Worm (Caenorhabditis elegans) whole organism, L1 larva: ENCODE results near the gene R13H4.2.

Experiments
- C16A3.4 ChIP-seq: fragments of 150-350 bp; optimal IDR thresholded peaks from 2 replicates; lab custom pipeline; 2014; ENCODE audit warnings: missing biosample characterization, missing genetic modification characterization
- Y116A8C.19 ChIP-seq: sonication (generic microtip); optimal IDR thresholded peaks from 2 replicates; lab custom pipeline; 2016; ENCODE audit warnings: missing compliant biosample characterization, missing genetic modification characterization, borderline replicate concordance
- ama-1 ChIP-seq: fragments of 150-350 bp; optimal IDR thresholded peaks from 2 replicates; lab custom pipeline; 2014
- ceh-63 ChIP-seq: fragments of 200-800 bp; sonication (Bioruptor generic); optimal IDR thresholded peaks from 2 replicates; lab custom pipeline; 2018; ENCODE audit warnings: mild to moderate bottlenecking, missing genetic modification characterization, missing compliant biosample characterization
- ceh-8 ChIP-seq: fragments of 200-800 bp; sonication (Bioruptor generic); optimal IDR thresholded peaks from 2 replicates; lab custom pipeline; 2018; ENCODE audit warnings: mild to moderate bottlenecking, missing genetic modification characterization, moderate library complexity, missing compliant biosample characterization
- ceh-82 ChIP-seq, 3 experiments: fragments of 150-350 bp in 1 of 3; sonication (generic microtip) in 2 of 3; optimal IDR thresholded peaks; 2 replicates each; lab custom pipeline; 2014 to 2017; ENCODE audit warnings: missing biosample characterization in 3 of 3, missing genetic modification characterization in 3 of 3
- ceh-88 ChIP-seq: fragments of 200-800 bp; sonication (Bioruptor generic); IDR thresholded peaks from 2 replicates; pipeline ENCODE4 v1.3.6; 2022; ENCODE audit warnings: missing genetic modification characterization, missing compliant biosample characterization
- ceh-90 ChIP-seq: sonication (generic microtip); optimal IDR thresholded peaks from 2 replicates; lab custom pipeline; 2016; ENCODE audit warnings: missing genetic modification characterization, missing compliant biosample characterization
- dsc-1 ChIP-seq: sonication (generic microtip); optimal IDR thresholded peaks from 2 replicates; lab custom pipeline; 2016; ENCODE audit warnings: mild to moderate bottlenecking, missing genetic modification characterization, missing compliant biosample characterization
- efl-1 ChIP-seq, 4 experiments: fragments of 150-350 bp; optimal IDR thresholded peaks in 3 of 4; peaks in 1 of 4; 1 replicate in 1 of 4; 2 replicates in 3 of 4; lab custom pipeline; 2014; ENCODE audit warnings: missing biosample characterization in 2 of 4, missing genetic modification characterization in 2 of 4, missing genetic modification reagents in 2 of 4
- egl-13 ChIP-seq: sonication (generic microtip); optimal IDR thresholded peaks from 2 replicates; lab custom pipeline; 2016; ENCODE audit warnings: missing genotype, missing genetic modification reagents, missing genetic modification characterization, missing compliant biosample characterization
- egl-27 ChIP-seq, 2 experiments: fragments of 150-350 bp in 1 of 2; sonication (generic microtip); optimal IDR thresholded peaks; 3 replicates each; lab custom pipeline; 2017 to 2018; ENCODE audit warnings: missing biosample characterization in 2 of 2, missing genetic modification characterization in 2 of 2, missing genetic modification reagents in 2 of 2
- elt-2 ChIP-seq: sonication (generic microtip); optimal IDR thresholded peaks from 2 replicates; lab custom pipeline; 2016; ENCODE audit warnings: missing genetic modification characterization, mild to moderate bottlenecking, inconsistent platforms, missing compliant biosample characterization, missing genetic modification reagents
- elt-3 ChIP-seq, 6 experiments: fragments of 150-350 bp in 1 of 6; sonication (generic microtip); optimal IDR thresholded peaks; 2 replicates each; lab custom pipeline; 2017 to 2018; ENCODE audit warnings: missing biosample characterization in 6 of 6, missing genetic modification characterization in 6 of 6, inconsistent platforms in 1 of 6
- ets-5 ChIP-seq: fragments of 200-800 bp; sonication (Bioruptor generic); IDR thresholded peaks from 2 replicates; pipeline ENCODE4 v1.3.6; 2022; ENCODE audit warnings: missing genetic modification characterization, missing compliant biosample characterization
- fkh-4 ChIP-seq: sonication (generic microtip); optimal IDR thresholded peaks from 2 replicates; lab custom pipeline; 2016; ENCODE audit warnings: missing compliant biosample characterization, missing genetic modification characterization, borderline replicate concordance
- fkh-8 ChIP-seq: sonication (generic microtip); optimal IDR thresholded peaks from 2 replicates; lab custom pipeline; 2016; ENCODE audit warnings: mild to moderate bottlenecking, missing genetic modification characterization, missing compliant biosample characterization
- grh-1 ChIP-seq: fragments of 200-800 bp; sonication (Bioruptor generic); IDR thresholded peaks from 2 replicates; pipeline ENCODE4 v1.3.6; 2022; ENCODE audit warnings: missing genetic modification reagents, missing genetic modification characterization, missing compliant biosample characterization
- isw-1 ChIP-seq: fragments of 200-800 bp; sonication (Bioruptor generic); IDR thresholded peaks from 2 replicates; pipeline ENCODE4 v1.3.6; 2022; ENCODE audit warnings: missing genetic modification characterization, missing compliant biosample characterization
- jun-1 ChIP-seq: fragments of 150-350 bp; optimal IDR thresholded peaks from 2 replicates; lab custom pipeline; 2014; ENCODE audit warnings: missing biosample characterization, missing genetic modification reagents, missing genetic modification characterization
- lin-13 ChIP-seq: fragments of 150-350 bp; optimal IDR thresholded peaks from 2 replicates; lab custom pipeline; 2014; ENCODE audit warnings: missing biosample characterization, missing genetic modification reagents, missing genetic modification characterization
- lin-14 ChIP-seq: fragments of 200-800 bp; sonication (Bioruptor generic); optimal IDR thresholded peaks from 2 replicates; lab custom pipeline; 2018; ENCODE audit warnings: mild to moderate bottlenecking, missing genetic modification characterization, moderate library complexity, missing compliant biosample characterization
- lin-15B ChIP-seq: fragments of 150-350 bp; sonication (generic microtip); optimal IDR thresholded peaks from 3 replicates; lab custom pipeline; 2014; ENCODE audit warnings: missing biosample characterization, missing genetic modification characterization
- lin-35 ChIP-seq, 2 experiments: fragments of 150-350 bp; optimal IDR thresholded peaks; 2 replicates each; lab custom pipeline; 2014; ENCODE audit warnings: missing biosample characterization in 2 of 2, missing genetic modification characterization in 2 of 2, missing genetic modification reagents in 2 of 2
- mdl-1 ChIP-seq, 2 experiments: fragments of 150-350 bp; optimal IDR thresholded peaks; 2 replicates each; lab custom pipeline; 2014 to 2017; ENCODE audit warnings: missing biosample characterization in 2 of 2, missing genetic modification characterization in 2 of 2, inconsistent platforms in 1 of 2
- nhr-11 ChIP-seq: fragments of 150-350 bp; optimal IDR thresholded peaks from 2 replicates; lab custom pipeline; 2014; ENCODE audit warnings: missing biosample characterization, missing genetic modification characterization
- nhr-28 ChIP-seq: fragments of 150-350 bp; optimal IDR thresholded peaks from 2 replicates; lab custom pipeline; 2014; ENCODE audit warnings: missing biosample characterization, missing genetic modification characterization
- nhr-47 ChIP-seq: sonication (generic microtip); optimal IDR thresholded peaks from 2 replicates; lab custom pipeline; 2016; ENCODE audit warnings: mild to moderate bottlenecking, missing genetic modification characterization, moderate library complexity, missing compliant biosample characterization
- nhr-76 ChIP-seq: sonication (generic microtip); optimal IDR thresholded peaks from 2 replicates; lab custom pipeline; 2017; ENCODE audit warnings: missing biosample characterization, missing genetic modification characterization
- nhr-85 ChIP-seq: sonication (generic microtip); peaks from one replicate; lab custom pipeline; 2016; ENCODE audit warnings: missing genetic modification characterization, inconsistent platforms, missing compliant biosample characterization
- nhr-90 ChIP-seq: sonication (generic microtip); optimal IDR thresholded peaks from 2 replicates; lab custom pipeline; 2016; ENCODE audit warnings: mild to moderate bottlenecking, missing genetic modification characterization, missing compliant biosample characterization; ENCODE audit not compliant: poor library complexity
- pag-3 ChIP-seq: sonication (generic microtip); optimal IDR thresholded peaks from 2 replicates; lab custom pipeline; 2017; ENCODE audit warnings: missing genetic modification characterization, mild to moderate bottlenecking, missing compliant biosample characterization, antibody characterized with exemption, borderline replicate concordance; ENCODE audit not compliant: insufficient read depth
- pqm-1 ChIP-seq: sonication (generic microtip); optimal IDR thresholded peaks from 3 replicates; lab custom pipeline; 2017; ENCODE audit warnings: missing biosample characterization, missing genetic modification characterization
- rnt-1 ChIP-seq: sonication (generic microtip); optimal IDR thresholded peaks from 2 replicates; lab custom pipeline; 2016; ENCODE audit warnings: mild to moderate bottlenecking, missing genetic modification characterization, moderate library complexity, missing compliant biosample characterization
- skn-1 ChIP-seq: fragments of 150-350 bp; optimal IDR thresholded peaks from 2 replicates; lab custom pipeline; 2014; ENCODE audit warnings: missing biosample characterization, missing genetic modification characterization
- snu-23 ChIP-seq: sonication (generic microtip); optimal IDR thresholded peaks from 2 replicates; lab custom pipeline; 2016; ENCODE audit warnings: missing genetic modification characterization, missing compliant biosample characterization
- sup-37 ChIP-seq: fragments of 200-800 bp; sonication (Bioruptor generic); optimal IDR thresholded peaks from 2 replicates; lab custom pipeline; 2018; ENCODE audit warnings: mild to moderate bottlenecking, missing genetic modification characterization, missing compliant biosample characterization
- tbx-2 ChIP-seq: sonication (generic microtip); optimal IDR thresholded peaks from 2 replicates; lab custom pipeline; 2016; ENCODE audit warnings: missing genetic modification characterization, missing compliant biosample characterization
- tlp-1 ChIP-seq: fragments of 150-350 bp; optimal IDR thresholded peaks from 2 replicates; lab custom pipeline; 2014; ENCODE audit warnings: missing biosample characterization, missing genetic modification characterization
- unc-130 ChIP-seq: fragments of 150-350 bp; optimal IDR thresholded peaks from 2 replicates; lab custom pipeline; 2017; ENCODE audit warnings: missing biosample characterization, missing genetic modification characterization, inconsistent platforms
- unc-30 ChIP-seq: sonication (generic microtip); optimal IDR thresholded peaks from 2 replicates; lab custom pipeline; 2017; ENCODE audit warnings: missing biosample characterization, missing genetic modification characterization
- unc-62 ChIP-seq: fragments of 150-350 bp; optimal IDR thresholded peaks from 2 replicates; lab custom pipeline; 2014; ENCODE audit warnings: missing biosample characterization, missing genetic modification reagents, missing genetic modification characterization
- xbp-1 ChIP-seq: sonication (generic microtip); optimal IDR thresholded peaks from 2 replicates; lab custom pipeline; 2016; ENCODE audit warnings: missing genetic modification characterization, missing compliant biosample characterization
- zag-1 ChIP-seq: fragments of 150-350 bp; optimal IDR thresholded peaks from 2 replicates; lab custom pipeline; 2014; ENCODE audit warnings: missing biosample characterization, missing genetic modification characterization
- ztf-11 ChIP-seq, 2 experiments: sonication (generic microtip); optimal IDR thresholded peaks; 2 replicates each; lab custom pipeline; 2016 to 2017; ENCODE audit warnings: missing genetic modification characterization in 2 of 2, missing biosample characterization in 1 of 2, missing compliant biosample characterization in 1 of 2

R13H4.2 gene

DNA sequence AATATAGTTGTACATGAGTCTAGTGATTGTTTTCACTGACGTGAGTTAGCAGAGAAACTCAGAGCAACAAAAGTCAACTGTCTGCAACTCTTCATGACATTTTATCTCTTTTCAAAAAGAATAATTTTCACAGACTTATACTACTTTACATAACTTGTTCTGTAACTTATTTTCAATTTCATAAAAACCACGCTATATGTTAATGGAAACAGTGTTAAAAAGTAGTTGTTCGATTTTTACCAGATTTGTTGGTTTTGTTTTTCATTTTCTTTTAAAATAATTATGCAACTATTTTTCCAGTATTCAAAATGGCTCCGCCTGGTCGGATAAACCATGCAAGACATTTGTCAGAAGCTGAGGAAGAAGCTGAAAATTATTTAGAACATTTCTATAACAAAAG is 38.9 kb downstream of the R13H4.2 start, which contains the start of gene sulp-4:
Gene sulp-4, plus strand, starts transcription at position 301 of the 400 bp plus-strand sequence.
- TF ChIP-seq efl-1 (optimal IDR thresholded peaks at IDR 0.05; lab: Kevin White, UChicago) (no peak), efl-1 (GFP tag; optimal IDR thresholded peaks at IDR 0.05 in 1 of 2; lab: Kevin White, UChicago) (peak in 1 of 2 experiments; percentile 58), dsc-1 (tag; lab: Kevin White, UChicago) (no peak)

DNA sequence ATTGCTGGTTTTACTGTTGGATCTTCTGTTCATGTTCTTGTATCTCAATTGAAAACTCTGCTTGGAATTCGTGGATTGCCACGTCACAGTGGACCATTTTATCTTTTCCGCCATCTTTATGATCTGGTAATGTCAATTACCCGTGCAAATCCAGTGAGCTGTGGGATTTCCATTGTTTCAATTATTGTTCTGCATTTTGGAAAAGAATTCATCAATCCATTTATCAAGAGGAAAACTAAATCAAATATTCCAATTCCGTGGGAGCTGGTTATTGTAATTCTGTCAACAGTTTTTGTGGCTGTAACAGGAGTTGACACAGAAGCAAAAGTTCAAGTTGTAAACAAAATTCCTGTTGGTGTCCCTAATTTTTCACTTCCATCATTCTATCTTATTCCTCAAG is 40.5 kb downstream of the R13H4.2 start:
- no peak for TF ChIP-seq dsc-1 (tag; lab: Kevin White, UChicago)

DNA sequence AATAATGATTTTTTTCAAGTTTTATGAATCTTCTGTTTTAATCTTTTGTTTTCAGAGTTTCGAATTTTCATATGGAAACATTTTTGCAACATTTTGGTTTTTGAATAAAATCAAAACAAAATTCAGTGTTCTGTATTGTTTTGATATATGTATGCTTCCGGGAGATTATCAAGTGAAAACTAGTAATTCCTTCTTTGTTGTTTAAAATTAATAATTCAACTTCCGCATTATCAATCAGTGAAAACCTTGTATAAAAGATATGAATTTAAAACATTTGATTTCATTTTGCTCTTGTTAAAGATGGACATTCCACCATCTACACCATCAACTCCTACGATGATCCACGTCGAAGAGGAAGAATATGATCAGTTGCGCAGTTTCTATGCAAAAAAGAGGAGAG is 43.5 kb downstream of the R13H4.2 start, which contains the start of gene sulp-5:
Gene sulp-5, plus strand, starts transcription at position 301 of the 400 bp plus-strand sequence.
- no peak for TF ChIP-seq pag-3 (tag; lab: Kevin White, UChicago)
- TF ChIP-seq unc-30, result no peak
- TF ChIP-seq nhr-76 (tag; lab: Kevin White, UChicago), result no peak
- TF ChIP-seq elt-3 (tag; optimal IDR thresholded peaks at IDR 0.05; lab: Kevin White, UChicago), result no peak
- TF ChIP-seq nhr-85 (tag; lab: Kevin White, UChicago), result peak; percentile 41
- no peak for TF ChIP-seq ztf-11 (tag; optimal IDR thresholded peaks at IDR 0.05; lab: Kevin White, UChicago)
- no peak for TF ChIP-seq Y116A8C.19
- TF ChIP-seq mdl-1 (tag; optimal IDR thresholded peaks at IDR 0.05; lab: Kevin White, UChicago), result no peak

DNA sequence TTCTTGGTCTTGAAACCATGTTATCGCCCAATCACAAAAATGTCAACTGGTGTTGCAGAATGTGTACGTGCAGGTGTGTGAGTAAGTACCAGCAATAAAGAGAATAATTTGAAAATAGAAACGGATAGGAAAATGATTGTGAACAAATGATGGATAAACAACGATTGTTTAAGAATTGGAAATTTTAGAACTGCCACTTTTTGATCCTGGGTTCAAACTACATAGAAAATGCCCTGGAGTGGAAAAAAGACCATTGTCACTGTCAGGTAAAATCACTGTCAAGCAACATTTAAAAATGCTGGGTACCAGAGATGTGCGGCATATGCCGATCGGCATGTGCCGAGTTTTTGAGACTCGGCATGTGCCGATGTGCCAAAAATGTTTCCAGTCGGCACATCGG is 47.0 kb downstream of the R13H4.2 start:
- no peak for TF ChIP-seq ceh-90 (tag; lab: Kevin White, UChicago)
- no peak for TF ChIP-seq ceh-82 (tag; optimal IDR thresholded peaks at IDR 0.05; lab: Kevin White, UChicago)
- TF ChIP-seq lin-35 (GFP tag; optimal IDR thresholded peaks at IDR 0.05; lab: Kevin White, UChicago), result peak in 1 of 2 experiments; percentile 6
- TF ChIP-seq pqm-1 (tag; lab: Kevin White, UChicago), result no peak
- TF ChIP-seq nhr-85 (tag; lab: Kevin White, UChicago), result peak; percentile 69
- no peak for TF ChIP-seq nhr-47 (tag; lab: Kevin White, UChicago)
- no peak for TF ChIP-seq Y116A8C.19
- no peak for TF ChIP-seq dsc-1 (tag; lab: Kevin White, UChicago)
- no peak for TF ChIP-seq egl-13 (tag; lab: Kevin White, UChicago)
- no peak for TF ChIP-seq zag-1 (tag; lab: Kevin White, UChicago)
- TF ChIP-seq efl-1 (optimal IDR thresholded peaks at IDR 0.05; lab: Kevin White, UChicago), result no peak
- TF ChIP-seq efl-1 (GFP tag; optimal IDR thresholded peaks at IDR 0.05 in 1 of 2; lab: Kevin White, UChicago), result no peak
- TF ChIP-seq unc-62 (GFP tag; lab: Kevin White, UChicago), result no peak
- TF ChIP-seq pag-3 (tag; lab: Kevin White, UChicago), result no peak
- no peak for TF ChIP-seq tlp-1 (tag; lab: Kevin White, UChicago)
- TF ChIP-seq ets-5, result no peak
- no peak for TF ChIP-seq nhr-28 (tag; lab: Kevin White, UChicago)
- TF ChIP-seq lin-13 (GFP tag; lab: Kevin White, UChicago), result no peak
- no peak for TF ChIP-seq lin-15B (tag; lab: Kevin White, UChicago)
- TF ChIP-seq ceh-63 (GFP tag; lab: Kevin White, UChicago), result no peak
- TF ChIP-seq unc-130, result no peak
- no peak for TF ChIP-seq nhr-11
- no peak for TF ChIP-seq ztf-11 (tag; optimal IDR thresholded peaks at IDR 0.05; lab: Kevin White, UChicago)
- TF ChIP-seq jun-1 (tag; lab: Kevin White, UChicago), result no peak
- no peak for TF ChIP-seq xbp-1 (tag; lab: Kevin White, UChicago)
- no peak for TF ChIP-seq isw-1 (GFP tag; lab: Robert Waterston, UW)
- no peak for TF ChIP-seq egl-27 (tag; optimal IDR thresholded peaks at IDR 0.05; lab: Kevin White, UChicago)
- TF ChIP-seq lin-14 (GFP tag; lab: Kevin White, UChicago), result peak; percentile 49
- TF ChIP-seq elt-2 (tag; lab: Kevin White, UChicago), result no peak
- TF ChIP-seq ama-1, result no peak
- 0 out of 2 replicates have a peak, but pooled peaks have one; percentile 29 for TF ChIP-seq grh-1 (GFP tag; lab: Robert Waterston, UW)
- TF ChIP-seq sup-37, result no peak
- peak; percentile 35 for TF ChIP-seq snu-23
- TF ChIP-seq fkh-8, result no peak
- TF ChIP-seq skn-1 (tag; lab: Kevin White, UChicago), result no peak
- no peak for TF ChIP-seq fkh-4
- TF ChIP-seq C16A3.4 (tag; lab: Kevin White, UChicago), result no peak
- no peak for TF ChIP-seq ceh-88 (GFP tag; lab: Robert Waterston, UW)
- TF ChIP-seq ceh-8, result no peak
- TF ChIP-seq nhr-90 (tag; lab: Kevin White, UChicago), result no peak
- no peak for TF ChIP-seq tbx-2
- no peak for TF ChIP-seq rnt-1
